Fruit fly (Drosophila melanogaster): ENCODE results near the gene CG46396.

The CG46396 gene

DNA sequence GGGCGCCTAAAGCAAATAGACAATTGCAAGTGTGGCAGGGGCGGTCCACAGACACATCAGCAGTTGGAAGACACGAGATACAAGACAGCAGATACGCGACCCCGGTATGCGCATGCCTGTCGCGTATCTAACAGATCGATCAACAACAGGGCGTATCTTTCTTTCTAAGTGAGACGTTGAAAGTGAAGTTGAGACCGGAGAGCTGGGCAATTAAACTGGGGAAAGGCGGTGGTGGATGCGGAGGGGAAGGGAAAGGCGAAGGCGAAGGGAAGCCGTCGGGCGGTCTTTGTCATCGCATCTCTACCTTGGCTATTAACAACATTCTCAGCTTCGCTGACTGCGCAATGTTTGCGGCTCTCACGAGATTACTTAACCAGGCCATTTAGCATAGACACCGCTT is 9.8 kb upstream of the CG46396 start:
- TF ChIP-seq h (optimal IDR thresholded peaks at IDR 0.05) (no peak), psq (optimal IDR thresholded peaks at IDR 0.05) (no peak), ttk (optimal IDR thresholded peaks at IDR 0.05) (no peak), insv (optimal IDR thresholded peaks at IDR 0.05) (no peak), Myc (optimal IDR thresholded peaks at IDR 0.05) (no peak)

DNA sequence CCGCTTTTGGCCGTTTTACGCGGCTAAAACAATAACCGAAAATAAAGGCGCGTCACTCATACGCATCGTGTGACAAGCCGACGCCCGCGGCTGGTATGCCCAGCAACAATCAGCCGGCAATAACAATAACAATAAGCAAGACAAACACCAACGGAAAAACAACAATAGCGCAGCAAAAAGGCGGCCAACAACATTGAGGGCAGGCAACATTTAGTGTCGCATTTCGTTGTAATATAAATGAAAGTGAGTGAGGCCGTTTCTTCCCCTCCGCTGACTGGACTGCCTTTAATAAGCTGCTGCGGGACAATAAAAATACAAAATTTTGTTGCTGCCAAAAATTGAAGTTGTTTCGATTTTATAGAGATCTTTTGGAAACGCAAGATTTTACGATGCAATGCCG is 6.7 kb upstream of the CG46396 start:
- no peak for TF ChIP-seq h (optimal IDR thresholded peaks at IDR 0.05)
- TF ChIP-seq Sin3A (optimal IDR thresholded peaks at IDR 0.05) = no peak
- TF ChIP-seq ttk (optimal IDR thresholded peaks at IDR 0.05) = no peak
- TF ChIP-seq psq (optimal IDR thresholded peaks at IDR 0.05) = no peak

DNA sequence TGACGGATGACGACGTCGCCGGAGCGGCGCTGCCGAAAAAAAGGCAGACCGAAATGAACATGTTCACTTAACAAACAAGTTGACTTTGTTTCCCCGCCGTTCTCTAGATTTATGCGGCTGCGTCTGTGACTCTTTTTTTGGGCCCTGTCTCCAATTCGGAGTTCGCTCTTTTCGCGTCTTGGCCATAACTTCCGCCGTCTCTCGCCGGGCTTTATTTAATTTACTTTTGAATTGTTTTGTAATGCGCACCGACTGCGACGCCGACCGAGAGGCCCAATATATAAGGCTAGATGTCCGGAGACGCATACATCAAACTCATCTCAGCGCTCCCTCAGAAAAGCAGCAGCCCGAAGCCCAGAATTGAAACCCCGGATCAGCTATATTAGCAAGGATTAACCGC is 5.0 kb upstream of the CG46396 start, which contains the start of gene Osi14:
Gene Osi14 (plus strand): TSS at position 301 of the 400 bp plus-strand sequence.
- TF ChIP-seq insv (optimal IDR thresholded peaks at IDR 0.05) = no peak

DNA sequence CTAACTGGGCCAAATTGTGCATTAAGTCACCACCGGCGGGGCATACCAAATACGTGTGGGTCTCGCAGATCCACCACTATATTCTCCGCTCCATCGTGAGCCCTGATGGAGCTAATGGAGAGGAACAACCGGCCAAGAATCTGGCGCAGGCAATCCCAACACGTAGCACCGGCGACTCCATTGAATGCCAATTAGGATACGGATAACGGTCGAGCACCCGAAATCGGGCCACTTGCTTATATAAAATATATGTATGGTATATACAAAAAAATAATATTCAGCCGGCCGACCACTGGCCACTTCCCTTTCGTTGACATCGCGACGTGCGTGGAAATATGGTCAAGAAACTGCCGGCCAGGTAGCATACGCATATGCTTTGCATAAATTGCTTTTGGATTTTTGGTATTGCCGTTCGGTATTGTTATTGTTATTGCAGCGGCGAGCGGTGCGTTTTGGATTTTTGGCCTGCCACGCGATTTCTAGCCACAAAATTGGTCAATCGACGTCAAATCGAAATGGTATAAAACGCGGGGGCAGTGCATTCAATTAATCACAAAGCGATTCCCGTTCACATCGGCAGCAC is 2.5 kb upstream of the CG46396 start, which contains the start of gene Osi15:
Gene Osi15 (plus strand): TSS at position 548 of the 583 bp plus-strand sequence.
- TF ChIP-seq insv (optimal IDR thresholded peaks at IDR 0.05) (no peak), h (optimal IDR thresholded peaks at IDR 0.05) (no peak), ttk (optimal IDR thresholded peaks at IDR 0.05) (no peak), Sin3A (optimal IDR thresholded peaks at IDR 0.05) (no peak), Myc (optimal IDR thresholded peaks at IDR 0.05) (no peak), psq (optimal IDR thresholded peaks at IDR 0.05) (no peak)

DNA sequence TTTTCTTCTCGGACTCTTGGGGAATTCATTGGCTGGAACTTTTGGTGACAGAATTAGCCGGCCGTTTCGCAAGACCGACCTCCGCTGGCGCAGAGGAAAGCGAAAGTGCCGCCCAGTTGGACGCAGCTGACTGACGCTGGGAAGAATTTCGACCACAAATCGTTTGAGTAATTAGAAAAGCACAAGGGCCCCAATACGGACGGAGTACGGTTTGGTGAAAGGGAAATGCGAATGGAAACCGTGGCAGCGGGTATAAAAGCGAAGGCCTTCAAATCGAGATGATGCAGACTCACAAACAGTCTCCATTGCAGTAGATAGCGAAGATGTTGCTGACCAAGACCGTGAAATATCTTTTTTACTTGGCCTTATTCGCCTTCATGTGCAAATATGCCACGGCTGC is 1.1 kb downstream of the CG46396 start, which contains the start of gene Osi16:
Gene Osi16 (plus strand): TSS at position 301 of the 400 bp plus-strand sequence.
- TF ChIP-seq psq (optimal IDR thresholded peaks at IDR 0.05) (no peak), Sin3A (optimal IDR thresholded peaks at IDR 0.05) (no peak), Myc (optimal IDR thresholded peaks at IDR 0.05) (no peak), h (optimal IDR thresholded peaks at IDR 0.05) (no peak), ttk (optimal IDR thresholded peaks at IDR 0.05) (no peak), insv (optimal IDR thresholded peaks at IDR 0.05) (no peak)

DNA sequence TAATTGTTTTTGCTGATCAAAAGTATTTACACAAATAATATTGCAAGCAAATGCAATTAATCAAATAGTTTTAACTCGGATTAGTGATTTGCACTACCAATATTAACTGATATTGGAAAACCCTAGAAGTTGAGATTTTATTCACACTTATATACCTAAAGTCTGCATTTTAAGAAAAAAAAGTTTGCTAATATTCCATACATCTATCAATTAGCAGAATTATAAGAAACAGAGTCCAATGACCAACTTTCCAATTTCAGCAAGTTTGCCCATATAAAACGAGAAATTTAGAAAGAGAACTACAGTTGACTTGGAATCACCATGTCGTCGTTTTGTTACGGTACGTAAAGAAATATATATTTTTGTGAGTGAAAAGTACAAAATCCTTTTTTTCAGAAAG is 2.7 kb downstream of the CG46396 start, which contains the start of gene CG46026:
Gene CG46026 (plus strand): TSS at position 301 of the 400 bp plus-strand sequence.
- TF ChIP-seq ttk (optimal IDR thresholded peaks at IDR 0.05) (no peak), Sin3A (optimal IDR thresholded peaks at IDR 0.05) (no peak), insv (optimal IDR thresholded peaks at IDR 0.05) (no peak), psq (optimal IDR thresholded peaks at IDR 0.05) (no peak), Myc (optimal IDR thresholded peaks at IDR 0.05) (no peak), h (optimal IDR thresholded peaks at IDR 0.05) (no peak)

DNA sequence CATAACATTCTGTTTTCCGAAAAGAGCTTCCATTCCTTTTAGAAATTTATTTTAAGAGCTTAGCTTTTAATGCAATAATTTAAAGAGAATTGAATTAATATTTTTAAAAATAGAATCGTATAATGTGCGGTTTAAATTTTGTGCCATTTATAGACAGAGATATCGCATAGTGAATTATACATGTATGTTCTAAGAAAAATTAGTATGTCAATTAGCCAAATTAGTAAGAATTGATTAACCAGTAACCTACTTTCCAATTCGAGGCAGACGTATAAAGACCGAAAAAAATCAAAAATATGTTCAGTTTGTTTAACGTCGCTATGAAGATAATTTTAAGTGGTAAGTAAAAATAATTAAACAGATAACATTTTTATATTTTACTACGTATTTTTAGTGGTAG is 5.8 kb downstream of the CG46396 start, which contains the start of gene CG31560:
Gene CG31560 (plus strand): TSS at position 301 of the 400 bp plus-strand sequence.
- TF ChIP-seq ttk (optimal IDR thresholded peaks at IDR 0.05) (no peak), psq (optimal IDR thresholded peaks at IDR 0.05) (no peak), h (optimal IDR thresholded peaks at IDR 0.05) (no peak), insv (optimal IDR thresholded peaks at IDR 0.05) (no peak), Sin3A (optimal IDR thresholded peaks at IDR 0.05) (no peak), Myc (optimal IDR thresholded peaks at IDR 0.05) (no peak)

DNA sequence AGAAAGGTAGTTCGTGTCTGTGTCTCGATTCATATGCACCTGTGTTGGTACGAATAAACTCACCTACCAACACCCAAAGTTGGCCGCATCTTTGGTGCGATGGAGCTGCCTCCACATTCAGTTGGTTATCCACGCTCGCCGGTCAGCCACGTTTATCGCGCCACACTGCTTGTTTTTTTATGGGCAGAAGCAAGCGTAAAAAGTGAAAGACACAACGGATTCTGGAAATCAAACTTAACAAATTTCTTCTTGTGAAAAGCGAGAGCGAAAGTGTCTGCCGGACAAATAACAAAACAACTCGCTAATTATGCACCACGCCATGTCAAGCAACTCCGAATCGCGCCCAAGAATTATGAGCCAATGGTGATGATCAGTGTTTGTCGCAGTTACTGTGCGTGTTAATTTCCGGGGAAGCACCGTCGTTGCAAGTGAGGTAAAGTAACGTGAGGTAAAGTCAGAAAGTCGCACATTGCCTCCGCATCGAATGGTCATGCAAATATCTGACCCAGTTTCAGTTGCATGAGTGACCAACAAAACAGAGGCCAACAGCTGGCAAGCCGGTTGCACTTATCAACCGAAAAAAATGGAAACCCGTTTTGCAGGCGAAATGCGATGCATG is 7.9 kb downstream of the CG46396 start, which contains the start of gene Osi17:
Gene Osi17 (plus strand): TSS at position 132 of the 619 bp plus-strand sequence.
- TF ChIP-seq ttk (optimal IDR thresholded peaks at IDR 0.05) (no peak), insv (optimal IDR thresholded peaks at IDR 0.05) (no peak), Myc (optimal IDR thresholded peaks at IDR 0.05) (no peak), psq (optimal IDR thresholded peaks at IDR 0.05) (no peak), h (optimal IDR thresholded peaks at IDR 0.05) (no peak), Sin3A (optimal IDR thresholded peaks at IDR 0.05) (no peak)

DNA sequence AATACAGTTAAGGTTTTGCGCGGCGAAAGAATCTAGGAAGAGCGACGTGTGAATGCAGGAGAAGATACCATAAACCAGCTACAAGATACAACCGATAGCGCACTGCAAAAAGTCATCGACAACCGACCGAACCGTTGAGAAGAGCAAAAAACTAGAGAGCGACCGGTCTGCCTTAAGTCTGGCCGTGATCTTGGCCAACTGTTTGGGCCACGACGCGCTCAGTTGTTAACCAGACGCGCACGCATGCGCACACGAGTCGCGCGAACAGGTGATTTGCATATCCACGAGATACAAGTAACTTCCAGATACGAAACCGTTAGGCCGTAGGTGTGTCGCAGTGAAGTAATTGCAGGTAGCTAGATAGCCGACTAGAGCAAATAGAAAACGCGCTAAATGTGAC is 11.2 kb downstream of the CG46396 start:
- TF ChIP-seq insv (optimal IDR thresholded peaks at IDR 0.05) = no peak
- no peak for TF ChIP-seq h (optimal IDR thresholded peaks at IDR 0.05)
- no peak for TF ChIP-seq Myc (optimal IDR thresholded peaks at IDR 0.05)
- TF ChIP-seq ttk (optimal IDR thresholded peaks at IDR 0.05) = no peak

DNA sequence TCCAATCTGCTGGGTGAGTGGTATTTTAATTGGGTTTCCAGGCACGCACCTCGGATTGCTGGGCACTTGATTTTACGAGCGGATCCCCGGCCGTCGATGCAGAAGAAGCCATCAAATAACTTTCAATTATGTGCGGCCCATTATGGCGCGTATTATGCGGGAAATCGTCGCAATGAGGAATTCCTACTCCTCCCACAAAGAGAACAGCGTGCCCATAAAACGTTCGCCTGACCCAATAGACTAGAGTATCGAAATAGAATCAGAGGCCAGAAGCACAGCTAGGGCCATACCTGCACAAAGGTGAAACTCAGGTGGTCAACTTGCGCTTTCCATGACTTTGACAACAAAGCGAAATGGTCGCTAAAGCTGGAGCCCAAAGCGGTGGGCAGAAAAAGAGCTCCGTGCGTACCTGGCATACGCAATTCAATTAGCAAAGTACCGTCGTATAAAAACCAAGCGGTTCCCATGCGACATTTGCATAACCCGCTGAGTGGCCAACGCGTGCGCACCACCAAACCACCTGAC is 26.0 kb downstream of the CG46396 start, which contains the start of gene Osi18:
Gene Osi18 (plus strand): TSS at position 475 of the 525 bp plus-strand sequence.
- TF ChIP-seq insv (optimal IDR thresholded peaks at IDR 0.05) (no peak), psq (optimal IDR thresholded peaks at IDR 0.05) (no peak), h (optimal IDR thresholded peaks at IDR 0.05) (no peak), ttk (optimal IDR thresholded peaks at IDR 0.05) (no peak), Myc (optimal IDR thresholded peaks at IDR 0.05) (no peak), Sin3A (optimal IDR thresholded peaks at IDR 0.05) (no peak)

DNA sequence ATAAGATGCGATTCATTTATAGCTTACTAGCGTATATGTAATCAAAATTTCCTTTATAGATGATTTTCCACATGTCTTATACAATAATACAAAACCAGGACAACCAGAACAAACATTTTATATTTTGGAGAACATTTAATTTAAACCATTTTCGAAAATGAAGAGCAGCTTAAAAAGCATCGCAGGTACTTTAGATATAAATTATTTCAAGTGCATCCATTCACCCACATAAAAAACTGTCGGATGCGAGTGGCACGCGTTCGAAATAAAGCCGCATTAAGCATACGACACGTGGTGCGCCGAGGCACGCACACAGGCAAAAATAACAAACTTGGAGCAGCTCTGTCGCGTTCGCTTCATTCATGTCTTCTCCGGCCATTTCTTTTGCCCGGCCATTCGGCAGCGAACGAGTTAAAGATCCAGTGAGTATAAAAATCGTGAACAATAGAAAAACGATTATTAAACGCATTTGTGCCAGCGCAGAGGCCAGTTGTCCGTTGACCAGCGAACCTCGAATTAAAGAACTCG is 31.1 kb downstream of the CG46396 start, which contains the start of gene Osi19:
Gene Osi19 (plus strand): TSS at position 457 of the 528 bp plus-strand sequence.
- TF ChIP-seq h (optimal IDR thresholded peaks at IDR 0.05) (no peak), psq (optimal IDR thresholded peaks at IDR 0.05) (no peak), Sin3A (optimal IDR thresholded peaks at IDR 0.05) (no peak), insv (optimal IDR thresholded peaks at IDR 0.05) (no peak), ttk (optimal IDR thresholded peaks at IDR 0.05) (no peak), Myc (optimal IDR thresholded peaks at IDR 0.05) (no peak)

DNA sequence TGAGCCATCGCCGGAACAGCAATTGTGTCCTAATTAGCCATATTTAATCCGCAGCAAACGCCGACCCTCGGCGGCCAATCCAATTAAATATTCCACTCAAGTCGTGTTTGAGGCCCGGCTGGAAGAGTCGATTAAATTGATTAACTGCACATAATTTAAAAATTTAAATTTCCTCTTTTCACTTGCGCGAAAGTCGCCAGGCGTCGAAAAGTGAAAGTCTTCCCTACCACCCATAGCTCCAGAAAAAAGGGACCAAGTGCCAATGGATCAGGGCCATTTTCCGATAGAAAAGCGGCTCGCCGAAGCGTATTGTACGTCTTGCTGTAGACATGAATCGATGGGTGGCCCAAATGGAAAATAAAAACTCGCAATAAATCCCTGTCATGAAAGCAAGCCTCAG is 33.6 kb downstream of the CG46396 start:
- TF ChIP-seq ttk (optimal IDR thresholded peaks at IDR 0.05) (no peak), h (optimal IDR thresholded peaks at IDR 0.05) (no peak), Myc (optimal IDR thresholded peaks at IDR 0.05) (no peak), psq (optimal IDR thresholded peaks at IDR 0.05) (no peak), insv (optimal IDR thresholded peaks at IDR 0.05) (no peak), Sin3A (optimal IDR thresholded peaks at IDR 0.05) (no peak)

Measured in Kc167 (cell line).